Fruit fly (Drosophila melanogaster) whole organism: ENCODE results near the gene AlaRS.

Source experiments
- EcR ChIP-seq, 2 experiments: fragments of >200 bp; optimal IDR thresholded peaks; 2 replicates each; lab custom pipeline; 2017; ENCODE audit warnings: missing biosample characterization in 2 of 2, missing genetic modification characterization in 2 of 2, missing genetic modification reagents in 2 of 2
- psq ChIP-seq: fragments of >200 bp; optimal IDR thresholded peaks from 2 replicates; lab custom pipeline; 2017
- usp ChIP-seq: fragments of >200 bp; optimal IDR thresholded peaks from 2 replicates; lab custom pipeline; 2017; ENCODE audit warnings: missing biosample characterization, missing genetic modification characterization, mixed read lengths

- TF ChIP-seq usp (GFP tag; lab: Kevin White, UChicago): no peak
- TF ChIP-seq psq (lab: Kevin White, UChicago): no peak
- no peak for TF ChIP-seq EcR (GFP tag; optimal IDR thresholded peaks at IDR 0.05; lab: Kevin White, UChicago)
Measured at dm6 chr2L:8395996-8396699, 14.6 kb upstream of the AlaRS start, which contains the start of the genes Peritrophin-15a and CG13385.
